Worm (Caenorhabditis elegans) whole organism, mixed stage, embryonic: ENCODE measurements around the gene F58B4.7.

Source experiments
- elt-3 ChIP-seq: fragments of 150-350 bp; optimal IDR thresholded peaks from 2 replicates; lab custom pipeline; 2014; ENCODE audit warnings: missing biosample characterization, missing genetic modification characterization
- hlh-1 ChIP-seq: fragments of 150-350 bp; optimal IDR thresholded peaks from 2 replicates; lab custom pipeline; 2014; ENCODE audit warnings: missing biosample characterization, missing genetic modification reagents, missing genetic modification characterization
- mab-5 ChIP-seq: fragments of 150-350 bp; optimal IDR thresholded peaks from 2 replicates; lab custom pipeline; 2014; ENCODE audit warnings: missing biosample characterization, missing genetic modification characterization
- mep-1 ChIP-seq: fragments of 150-350 bp; optimal IDR thresholded peaks from 2 replicates; lab custom pipeline; 2017; ENCODE audit warnings: missing biosample characterization, missing genetic modification reagents, missing genetic modification characterization, inconsistent platforms
- nhr-12 ChIP-seq: fragments of 150-350 bp; optimal IDR thresholded peaks from 2 replicates; lab custom pipeline; 2014; ENCODE audit warnings: missing biosample characterization, missing genetic modification characterization
- nhr-237 ChIP-seq: fragments of 150-350 bp; optimal IDR thresholded peaks from 2 replicates; lab custom pipeline; 2014; ENCODE audit warnings: missing biosample characterization, missing genetic modification characterization
- nhr-28 ChIP-seq: fragments of 150-350 bp; optimal IDR thresholded peaks from 2 replicates; lab custom pipeline; 2014; ENCODE audit warnings: missing biosample characterization, missing genetic modification characterization
- snpc-4 ChIP-seq: fragments of 150-350 bp; optimal IDR thresholded peaks from 2 replicates; lab custom pipeline; 2014; ENCODE audit warnings: missing biosample characterization, missing genetic modification characterization
- sptf-1 ChIP-seq: sonication (generic microtip); optimal IDR thresholded peaks from 2 replicates; lab custom pipeline; 2017; ENCODE audit warnings: mild to moderate bottlenecking, missing genetic modification characterization, moderate library complexity, missing compliant biosample characterization
- tbx-8 ChIP-seq: fragments of 200-800 bp; sonication (Bioruptor generic); optimal IDR thresholded peaks from 2 replicates; lab custom pipeline; 2018; ENCODE audit warnings: mild to moderate bottlenecking, missing genetic modification characterization, moderate library complexity, missing compliant biosample characterization
- unc-62 ChIP-seq: fragments of 150-350 bp; optimal IDR thresholded peaks from 2 replicates; lab custom pipeline; 2014; ENCODE audit warnings: missing biosample characterization, missing genetic modification reagents, missing genetic modification characterization
- ztf-11 ChIP-seq: fragments of 150-350 bp; optimal IDR thresholded peaks from 2 replicates; lab custom pipeline; 2014; ENCODE audit warnings: missing biosample characterization, missing genetic modification characterization

DNA sequence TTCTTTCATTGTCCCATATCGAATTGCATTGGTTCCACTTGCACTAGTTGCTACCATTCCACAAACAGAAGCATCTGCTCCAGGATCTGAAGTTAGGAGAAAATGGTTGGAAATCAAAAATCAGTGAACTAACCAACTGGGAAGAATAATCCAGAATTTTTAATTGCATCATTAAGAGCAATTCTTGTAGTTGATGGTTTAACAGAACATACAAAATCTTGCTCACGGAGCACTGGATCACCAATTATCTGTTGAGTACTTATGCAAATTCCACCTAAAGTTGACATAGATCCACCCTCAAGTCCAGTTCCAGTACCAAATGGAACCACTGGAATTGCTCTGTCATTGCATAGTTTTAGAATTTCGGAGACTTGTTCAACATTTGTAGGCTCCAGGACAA, 33.4 kb downstream of the F58B4.7 start:
- TF ChIP-seq ztf-11 (tag; lab: Kevin White, UChicago) (no peak), tbx-8 (no peak), unc-62 (no peak), mab-5 (tag; lab: Kevin White, UChicago) (no peak), nhr-28 (tag; lab: Kevin White, UChicago) (no peak), mep-1 (tag; lab: Kevin White, UChicago) (no peak), hlh-1 (tag; lab: Kevin White, UChicago) (no peak), sptf-1 (tag; lab: Kevin White, UChicago) (no peak), nhr-237 (tag; lab: Kevin White, UChicago) (no peak), elt-3 (no peak), nhr-12 (tag; lab: Kevin White, UChicago) (no peak), snpc-4 (tag; lab: Kevin White, UChicago) (no peak)
